Fruit fly (Drosophila melanogaster): ENCODE data around the gene Sfp84E.

The Sfp84E gene

dm6 chr3R:8001074-8001669 lies 21.1 kb upstream of the Sfp84E start, which contains the start of the genes Kmn2 and CG2698 (continued):
- TF ChIP-seq CG12219 (GFP tag; optimal IDR thresholded peaks at IDR 0.05) (peak; percentile 81), dimm (GFP tag; IDR thresholded peaks at IDR 0.05) (peak; percentile 95), CG4617 (GFP tag; optimal IDR thresholded peaks at IDR 0.05; ENCODE audit: borderline replicate concordance) (peak; percentile 89), pum (GFP tag; optimal IDR thresholded peaks at IDR 0.05) (peak; percentile 85), az2 (GFP tag; optimal IDR thresholded peaks at IDR 0.05) (peak; percentile 96), bsh (GFP tag; optimal IDR thresholded peaks at IDR 0.05) (peak; percentile 80 to 96), eve (GFP tag; optimal IDR thresholded peaks at IDR 0.05) (no peak), yki (optimal IDR thresholded peaks at IDR 0.05) (no peak), maf-S (GFP tag; optimal IDR thresholded peaks at IDR 0.05) (peak; percentile 82), jumu (GFP tag; optimal IDR thresholded peaks at IDR 0.05) (peak; percentile 79), CG14667 (GFP tag; IDR thresholded peaks at IDR 0.05) (peak; percentile 98), ftz-f1 (GFP tag; optimal IDR thresholded peaks at IDR 0.05) (peak; percentile 84), CG1024 (GFP tag; IDR thresholded peaks at IDR 0.05) (peak; percentile 90), Camta (GFP tag; optimal IDR thresholded peaks at IDR 0.05) (peak; percentile 66), oc (tag; optimal IDR thresholded peaks at IDR 0.05) (peak; percentile 94), CG1233 (GFP tag; optimal IDR thresholded peaks at IDR 0.05) (peak; percentile 91), Fer3 (tag; optimal IDR thresholded peaks at IDR 0.05) (peak; percentile 96), pzg (GFP tag; optimal IDR thresholded peaks at IDR 0.05) (peak; percentile 62), chn (GFP tag; optimal IDR thresholded peaks at IDR 0.05) (peak; percentile 86), Pdp1 (GFP tag; optimal IDR thresholded peaks at IDR 0.05) (peak; percentile 93 to 98), fd102C (GFP tag; optimal IDR thresholded peaks at IDR 0.05) (peak; percentile 72), NFAT (GFP tag; IDR thresholded peaks at IDR 0.05) (peak; percentile 96), Lhr (GFP tag; optimal IDR thresholded peaks at IDR 0.05) (peak; percentile 89), fru (optimal IDR thresholded peaks at IDR 0.05) (no peak), schlank (tag; optimal IDR thresholded peaks at IDR 0.05) (peak; percentile 84), CG4707 (GFP tag; optimal IDR thresholded peaks at IDR 0.05) (peak; percentile 74), CG3065 (GFP tag; optimal IDR thresholded peaks at IDR 0.05) (peak; percentile 79), CG7372 (GFP tag; IDR thresholded peaks at IDR 0.05) (peak; percentile 97), YL-1 (GFP tag; optimal IDR thresholded peaks at IDR 0.05) (peak; percentile 94), sens-2 (GFP tag; IDR thresholded peaks at IDR 0.05) (peak; percentile 95), CG7745 (tag; optimal IDR thresholded peaks at IDR 0.05) (peak; percentile 22), dmrt99B (tag; optimal IDR thresholded peaks at IDR 0.05) (peak; percentile 95), lmd (GFP tag; IDR thresholded peaks at IDR 0.05) (peak; percentile 99), CG42726 (GFP tag; IDR thresholded peaks at IDR 0.05; ENCODE audit: partially characterized antibody) (0 out of 2 replicates have a peak, but pooled peaks have one; percentile 27), Doc3 (GFP tag; IDR thresholded peaks at IDR 0.05; ENCODE audit: partially characterized antibody) (0 out of 3 replicates have a peak, but pooled peaks have one; percentile 35), CG6813 (GFP tag; optimal IDR thresholded peaks at IDR 0.05) (peak; percentile 86), Hr51 (GFP tag; optimal IDR thresholded peaks at IDR 0.05) (peak; percentile 80 to 94), CG10366 (GFP tag; IDR thresholded peaks at IDR 0.05) (peak; percentile 98), fd3F (GFP tag; optimal IDR thresholded peaks at IDR 0.05) (peak; percentile 95), Meics (GFP tag; optimal IDR thresholded peaks at IDR 0.05) (peak; percentile 95), Neu2 (GFP tag; optimal IDR thresholded peaks at IDR 0.05; ENCODE audit: borderline replicate concordance) (no peak), trem (tag; optimal IDR thresholded peaks at IDR 0.05) (peak; percentile 91), Myb (GFP tag; optimal IDR thresholded peaks at IDR 0.05) (peak; percentile 59), twi (tag; optimal IDR thresholded peaks at IDR 0.05) (peak; percentile 89), CG10654 (GFP tag; optimal IDR thresholded peaks at IDR 0.05) (peak; percentile 96), GATAe (GFP tag; conservative IDR thresholded peaks at IDR 0.05) (peak; percentile 90; the same call in 1 of the 2 replicates), CG12299 (tag; optimal IDR thresholded peaks at IDR 0.05) (peak; percentile 89), CG11247 (GFP tag; IDR thresholded peaks at IDR 0.05) (peak; percentile 98), CG1602 (GFP tag; optimal IDR thresholded peaks at IDR 0.05) (peak; percentile 97)
